Worm (Caenorhabditis elegans) whole organism, late embryonic: ENCODE measurements around the gene F55B11.5.

ENCODE experiments used
- ceh-45 ChIP-seq: fragments of 200-800 bp; sonication (Bioruptor generic); IDR thresholded peaks from 2 replicates; pipeline ENCODE4 v1.3.6; 2022; ENCODE audit warnings: missing genetic modification reagents, missing genetic modification characterization, missing compliant biosample characterization
- elt-2 ChIP-seq: sonication (generic microtip); optimal IDR thresholded peaks from 2 replicates; lab custom pipeline; 2016; ENCODE audit warnings: missing genetic modification reagents, missing genetic modification characterization, missing compliant biosample characterization
- hlh-30 ChIP-seq: sonication (generic microtip); optimal IDR thresholded peaks from 2 replicates; lab custom pipeline; 2017; ENCODE audit warnings: antibody characterized with exemption, missing genetic modification characterization, missing compliant biosample characterization; ENCODE audit not compliant: insufficient read depth
- nhr-11 ChIP-seq: fragments of 150-350 bp; optimal IDR thresholded peaks from 2 replicates; lab custom pipeline; 2014; ENCODE audit warnings: missing biosample characterization, missing genetic modification characterization
- pqm-1 ChIP-seq: sonication (generic microtip); optimal IDR thresholded peaks from 2 replicates; lab custom pipeline; 2016; ENCODE audit warnings: missing genetic modification characterization, missing compliant biosample characterization

- no peak for TF ChIP-seq ceh-45 (GFP tag; lab: Robert Waterston, UW)
- no peak for TF ChIP-seq pqm-1 (tag; lab: Kevin White, UChicago)
- TF ChIP-seq nhr-11 (tag; lab: Kevin White, UChicago), result no peak
- TF ChIP-seq hlh-30, result no peak
- no peak for TF ChIP-seq elt-2
These were observed 16.6 kb downstream of the F55B11.5 start, which contains the start of gene tra-3 for ce11 chrIV:14444077-14444476.
